Worm (Caenorhabditis elegans) whole organism, midembryonic: Measurements from ENCODE around the gene cdk-5.

Experiments used
- T22C8.4 ChIP-seq: fragments of 200-800 bp; sonication (Bioruptor generic); IDR thresholded peaks from 2 replicates; pipeline ENCODE4 v1.3.6; 2022; ENCODE audit warnings: missing genetic modification characterization, missing compliant biosample characterization
- cog-1 ChIP-seq: sonication (generic microtip); optimal IDR thresholded peaks from 2 replicates; lab custom pipeline; 2016; ENCODE audit warnings: missing genetic modification characterization, missing compliant biosample characterization
- flt-1 ChIP-seq: fragments of 200-800 bp; sonication (Bioruptor generic); IDR thresholded peaks from 2 replicates; pipeline ENCODE4 v1.3.6; 2022; ENCODE audit warnings: missing genetic modification characterization, missing compliant biosample characterization
- klf-2 ChIP-seq: fragments of 200-800 bp; sonication (Bioruptor generic); conservative IDR thresholded peaks from 2 replicates; pipeline ENCODE4 v1.3.6; 2022; ENCODE audit warnings: missing genetic modification reagents, missing genetic modification characterization, missing compliant biosample characterization
- med-1 ChIP-seq: sonication (generic microtip); optimal IDR thresholded peaks from 2 replicates; lab custom pipeline; 2017; ENCODE audit warnings: missing genetic modification characterization, mild to moderate bottlenecking, missing compliant biosample characterization, antibody characterized with exemption, missing genetic modification reagents; ENCODE audit not compliant: insufficient read depth
- ref-1 ChIP-seq: fragments of 200-800 bp; sonication (Bioruptor generic); conservative IDR thresholded peaks from 2 replicates; pipeline ENCODE4 v1.3.6; 2022; ENCODE audit warnings: missing genetic modification reagents, missing genetic modification characterization, missing compliant biosample characterization
- tab-1 ChIP-seq: fragments of 200-800 bp; sonication (Bioruptor generic); IDR thresholded peaks from 2 replicates; pipeline ENCODE4 v1.3.6; 2022; ENCODE audit warnings: missing genetic modification characterization, missing compliant biosample characterization
- ztf-23 ChIP-seq: fragments of 200-800 bp; sonication (Bioruptor generic); IDR thresholded peaks from 2 replicates; pipeline ENCODE4 v1.3.6; 2022; ENCODE audit warnings: missing genetic modification reagents, missing genetic modification characterization, missing compliant biosample characterization
- ztf-29 ChIP-seq: fragments of 200-800 bp; sonication (Bioruptor generic); IDR thresholded peaks from 2 replicates; pipeline ENCODE4 v1.3.6; 2022; ENCODE audit warnings: missing genetic modification reagents, missing genetic modification characterization, missing compliant biosample characterization

ce11 chrIII:13427817-13428216, 38.3 kb downstream of the cdk-5 start:
- TF ChIP-seq ref-1 (GFP tag; lab: Robert Waterston, UW): no peak
- TF ChIP-seq tab-1 (GFP tag; lab: Robert Waterston, UW): no peak
- no peak for TF ChIP-seq klf-2 (GFP tag; lab: Robert Waterston, UW)
- no peak for TF ChIP-seq cog-1 (tag; lab: Kevin White, UChicago)
- no peak for TF ChIP-seq flt-1 (GFP tag; lab: Robert Waterston, UW)
- no peak for TF ChIP-seq med-1 (GFP tag; lab: Kevin White, UChicago)
- no peak for TF ChIP-seq ztf-23
- TF ChIP-seq ztf-29: no peak
- no peak for TF ChIP-seq T22C8.4 (GFP tag; lab: Robert Waterston, UW)
